Fruit fly (Drosophila melanogaster) whole organism, larva: ENCODE measurements around the gene mfas.
"Not testable (repeated sequence)": the region's sequence is repeated elsewhere in the genome, so short reads cannot be mapped to it uniquely, and the experiment has no call there.

Experiments used
- noc ChIP-seq: fragments of 200-800 bp; sonication (Bioruptor generic); optimal IDR thresholded peaks from 3 replicates; lab custom pipeline; 2019; ENCODE audit warnings: missing biosample characterization, mild to moderate bottlenecking, missing genetic modification characterization, moderate library complexity

Gene mfas

dm6 chr3R:11957388-11957787, 35.7 kb downstream of the mfas start:
- TF ChIP-seq noc, result no peak

dm6 chr3R:11956444-11956843, 36.7 kb downstream of the mfas start, which contains the start of gene Hsp70Aa:
Hsp70Aa (minus strand) TSS chr3R:11956544.
- TF ChIP-seq noc, result not testable (repeated sequence)

dm6 chr3R:11949387-11950029, 43.6 kb downstream of the mfas start, which contains the start of gene CG31211:
CG31211 (plus strand) TSS chr3R:11949680.
- TF ChIP-seq noc, result no peak

dm6 chr3R:11948903-11949358, 44.2 kb downstream of the mfas start, which contains the start of gene Cad87A:
Cad87A (minus strand) TSS chr3R:11949129.
- TF ChIP-seq noc, result no peak

- TF ChIP-seq noc, result no peak
Observed at dm6 chr3R:11947959-11948358, 45.2 kb downstream of the mfas start.

- TF ChIP-seq noc, result no peak
Observed at dm6 chr3R:11947079-11947869, 45.8 kb downstream of the mfas start.

dm6 chr3R:11945450-11946317, 47.4 kb downstream of the mfas start:
- no peak for TF ChIP-seq noc

dm6 chr3R:11941116-11941515, 52.0 kb downstream of the mfas start:
- TF ChIP-seq noc, result no peak

dm6 chr3R:11937427-11938114, 55.5 kb downstream of the mfas start:
- no peak for TF ChIP-seq noc
